Worm (Caenorhabditis elegans) whole organism, young adult: ENCODE data around the gene F09G2.2.

Experiments used
- B0261.1 ChIP-seq: sonication (generic microtip); optimal IDR thresholded peaks from 2 replicates; lab custom pipeline; 2016; ENCODE audit warnings: mild to moderate bottlenecking, missing genetic modification characterization, moderate library complexity, missing compliant biosample characterization
- F33H1.4 ChIP-seq: fragments of 200-800 bp; sonication (Bioruptor generic); IDR thresholded peaks from 2 replicates; pipeline ENCODE4 v1.3.6; 2022; ENCODE audit warnings: missing genetic modification reagents, missing genetic modification characterization, missing compliant biosample characterization
- Y53G8AR.9 ChIP-seq: fragments of 200-800 bp; sonication (Bioruptor generic); conservative IDR thresholded peaks from 2 replicates; pipeline ENCODE4 v1.3.6; 2022; ENCODE audit warnings: missing genetic modification reagents, missing genetic modification characterization, missing compliant biosample characterization
- dpff-1 ChIP-seq: sonication (generic microtip); optimal IDR thresholded peaks from 2 replicates; lab custom pipeline; 2017; ENCODE audit warnings: mild to moderate bottlenecking, missing genetic modification characterization, missing compliant biosample characterization
- ets-4 ChIP-seq: fragments of 200-800 bp; sonication (Bioruptor generic); optimal IDR thresholded peaks from 2 replicates; lab custom pipeline; 2018; ENCODE audit warnings: mild to moderate bottlenecking, missing genetic modification characterization, missing compliant biosample characterization
- hmg-1.2 ChIP-seq: fragments of 200-800 bp; sonication (Bioruptor generic); IDR thresholded peaks from 2 replicates; pipeline ENCODE4 v1.3.6; 2022; ENCODE audit warnings: missing genetic modification reagents, missing genetic modification characterization, missing compliant biosample characterization
- lin-26 ChIP-seq: fragments of 200-800 bp; sonication (Bioruptor generic); IDR thresholded peaks from 2 replicates; pipeline ENCODE4 v1.3.6; 2022; ENCODE audit warnings: missing genetic modification reagents, missing genetic modification characterization, missing compliant biosample characterization
- lin-35 ChIP-seq, 3 experiments: fragments of 150-350 bp in 2 of 3; sonication (generic microtip) in 1 of 3; optimal IDR thresholded peaks; 2 replicates each; lab custom pipeline; 2014 to 2018; ENCODE audit warnings: missing biosample characterization in 3 of 3, missing genetic modification characterization in 3 of 3, missing genetic modification reagents in 3 of 3
- nfya-1 ChIP-seq: sonication (generic microtip); optimal IDR thresholded peaks from 2 replicates; lab custom pipeline; 2017; ENCODE audit warnings: antibody characterized with exemption, missing compliant biosample characterization, missing genetic modification characterization, borderline replicate concordance; ENCODE audit not compliant: insufficient read depth
- nhr-120 ChIP-seq: fragments of 200-800 bp; sonication (Bioruptor generic); IDR thresholded peaks from 2 replicates; pipeline ENCODE4 v1.3.6; 2022; ENCODE audit warnings: missing genetic modification characterization, missing compliant biosample characterization
- sea-2 ChIP-seq: fragments of 200-800 bp; sonication (Bioruptor generic); IDR thresholded peaks from 2 replicates; pipeline ENCODE4 v1.3.6; 2022; ENCODE audit warnings: missing genetic modification characterization, missing compliant biosample characterization
- tlf-1 ChIP-seq: fragments of 200-800 bp; sonication (Bioruptor generic); optimal IDR thresholded peaks from 2 replicates; lab custom pipeline; 2018; ENCODE audit warnings: mild to moderate bottlenecking, missing genetic modification characterization, missing compliant biosample characterization

DNA sequence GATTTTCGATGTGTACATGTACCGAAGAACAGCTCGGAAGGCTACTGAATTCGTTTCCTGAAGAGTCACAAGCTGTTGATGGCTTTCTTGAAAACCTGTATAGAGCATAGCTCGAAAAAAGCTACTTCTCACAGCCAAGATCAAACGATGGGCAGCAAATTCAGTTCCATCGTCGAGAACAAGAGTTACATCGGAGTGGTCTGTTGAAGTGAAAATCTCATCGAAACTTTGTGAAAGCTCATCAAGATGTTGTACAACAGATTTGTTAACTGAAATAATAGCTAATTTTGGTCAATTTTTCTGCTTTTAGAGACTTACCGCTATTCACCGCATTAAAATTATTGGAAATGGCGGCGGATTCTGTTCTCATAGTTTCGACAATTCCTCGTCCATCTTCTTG is 40.0 kb downstream of the F09G2.2 start:
- TF ChIP-seq F33H1.4 (GFP tag; lab: Robert Waterston, UW), result no peak
- no peak for TF ChIP-seq nhr-120 (GFP tag; lab: Robert Waterston, UW)
- no peak for TF ChIP-seq ets-4 (GFP tag; lab: Kevin White, UChicago)
- TF ChIP-seq tlf-1 (GFP tag; lab: Kevin White, UChicago), result no peak
- no peak for TF ChIP-seq Y53G8AR.9
- TF ChIP-seq hmg-1.2 (GFP tag; lab: Robert Waterston, UW), result no peak
- no peak for TF ChIP-seq nfya-1 (tag; lab: Kevin White, UChicago)
- TF ChIP-seq lin-26 (GFP tag; lab: Robert Waterston, UW), result no peak
- no peak for TF ChIP-seq lin-35 (GFP tag; optimal IDR thresholded peaks at IDR 0.05; lab: Kevin White, UChicago)
- no peak for TF ChIP-seq sea-2 (GFP tag; lab: Robert Waterston, UW)
- no peak for TF ChIP-seq dpff-1 (tag; lab: Kevin White, UChicago)
- TF ChIP-seq B0261.1, result no peak
